Worm (Caenorhabditis elegans) whole organism, midembryonic: ENCODE results near the gene ZK688.1.

Experiments used
- cog-1 ChIP-seq: sonication (generic microtip); optimal IDR thresholded peaks from 2 replicates; lab custom pipeline; 2016; ENCODE audit warnings: missing genetic modification characterization, missing compliant biosample characterization
- flt-1 ChIP-seq: fragments of 200-800 bp; sonication (Bioruptor generic); IDR thresholded peaks from 2 replicates; pipeline ENCODE4 v1.3.6; 2022; ENCODE audit warnings: missing genetic modification characterization, missing compliant biosample characterization
- med-1 ChIP-seq: sonication (generic microtip); optimal IDR thresholded peaks from 2 replicates; lab custom pipeline; 2017; ENCODE audit warnings: missing genetic modification characterization, mild to moderate bottlenecking, missing compliant biosample characterization, antibody characterized with exemption, missing genetic modification reagents; ENCODE audit not compliant: insufficient read depth
- ref-1 ChIP-seq: fragments of 200-800 bp; sonication (Bioruptor generic); conservative IDR thresholded peaks from 2 replicates; pipeline ENCODE4 v1.3.6; 2022; ENCODE audit warnings: missing genetic modification reagents, missing genetic modification characterization, missing compliant biosample characterization
- ztf-23 ChIP-seq: fragments of 200-800 bp; sonication (Bioruptor generic); IDR thresholded peaks from 2 replicates; pipeline ENCODE4 v1.3.6; 2022; ENCODE audit warnings: missing genetic modification reagents, missing genetic modification characterization, missing compliant biosample characterization

DNA sequence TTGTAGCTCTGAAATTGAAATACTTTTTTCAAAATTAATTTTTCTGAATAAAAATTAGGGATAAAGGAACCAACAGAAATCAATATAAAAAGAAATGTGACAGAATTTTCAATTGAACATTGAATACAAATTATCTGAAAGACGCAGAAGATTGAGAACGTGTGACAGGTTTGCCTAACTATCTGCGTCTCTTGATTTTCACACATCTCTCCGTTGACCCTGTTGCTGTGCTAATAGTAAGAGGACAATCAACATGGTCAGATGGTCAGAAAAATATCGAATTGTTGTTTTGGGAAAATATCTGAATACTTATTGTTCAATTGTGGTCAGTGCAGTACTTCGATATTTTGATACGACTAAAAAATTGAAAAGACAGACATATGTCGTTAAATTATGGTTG lies 2.3 kb downstream of the ZK688.1 start, which contains the start of gene ZK688.7:
- no peak for TF ChIP-seq med-1
- no peak for TF ChIP-seq ztf-23 (GFP tag; lab: Robert Waterston, UW)
- no peak for TF ChIP-seq flt-1
- TF ChIP-seq ref-1 (GFP tag; lab: Robert Waterston, UW): no peak
- TF ChIP-seq cog-1 (tag; lab: Kevin White, UChicago): no peak
